Worm (Caenorhabditis elegans) whole organism, L1 larva: ENCODE results near the gene B0228.9.

ENCODE experiments used
- Y116A8C.19 ChIP-seq: sonication (generic microtip); optimal IDR thresholded peaks from 2 replicates; lab custom pipeline; 2016; ENCODE audit warnings: missing compliant biosample characterization, missing genetic modification characterization, borderline replicate concordance
- ama-1 ChIP-seq: fragments of 150-350 bp; optimal IDR thresholded peaks from 2 replicates; lab custom pipeline; 2014
- egl-13 ChIP-seq: sonication (generic microtip); optimal IDR thresholded peaks from 2 replicates; lab custom pipeline; 2016; ENCODE audit warnings: missing genotype, missing genetic modification reagents, missing genetic modification characterization, missing compliant biosample characterization
- lin-15B ChIP-seq: fragments of 150-350 bp; sonication (generic microtip); optimal IDR thresholded peaks from 3 replicates; lab custom pipeline; 2014; ENCODE audit warnings: missing biosample characterization, missing genetic modification characterization
- lin-39 ChIP-seq: fragments of 150-350 bp; optimal IDR thresholded peaks from 2 replicates; lab custom pipeline; 2014; ENCODE audit warnings: missing biosample characterization, missing genetic modification reagents, missing genetic modification characterization
- mdl-1 ChIP-seq, 2 experiments: fragments of 150-350 bp; optimal IDR thresholded peaks; 2 replicates each; lab custom pipeline; 2014 to 2017; ENCODE audit warnings: missing biosample characterization in 2 of 2, missing genetic modification characterization in 2 of 2, inconsistent platforms in 1 of 2
- mep-1 ChIP-seq: fragments of 150-350 bp; optimal IDR thresholded peaks from 2 replicates; lab custom pipeline; 2014; ENCODE audit warnings: missing biosample characterization, missing genetic modification characterization
- nhr-12 ChIP-seq: sonication (generic microtip); optimal IDR thresholded peaks from 2 replicates; lab custom pipeline; 2017; ENCODE audit warnings: missing biosample characterization, missing genetic modification characterization
- nhr-76 ChIP-seq: sonication (generic microtip); optimal IDR thresholded peaks from 2 replicates; lab custom pipeline; 2017; ENCODE audit warnings: missing biosample characterization, missing genetic modification characterization
- nhr-90 ChIP-seq: sonication (generic microtip); optimal IDR thresholded peaks from 2 replicates; lab custom pipeline; 2016; ENCODE audit warnings: mild to moderate bottlenecking, missing genetic modification characterization, missing compliant biosample characterization; ENCODE audit not compliant: poor library complexity
- snpc-4 ChIP-seq: fragments of 150-350 bp; optimal IDR thresholded peaks from 2 replicates; lab custom pipeline; 2014; ENCODE audit warnings: missing biosample characterization, missing genetic modification characterization
- unc-130 ChIP-seq: fragments of 150-350 bp; optimal IDR thresholded peaks from 2 replicates; lab custom pipeline; 2017; ENCODE audit warnings: missing biosample characterization, missing genetic modification characterization, inconsistent platforms
- unc-62 ChIP-seq: fragments of 150-350 bp; optimal IDR thresholded peaks from 2 replicates; lab custom pipeline; 2014; ENCODE audit warnings: missing biosample characterization, missing genetic modification reagents, missing genetic modification characterization

DNA sequence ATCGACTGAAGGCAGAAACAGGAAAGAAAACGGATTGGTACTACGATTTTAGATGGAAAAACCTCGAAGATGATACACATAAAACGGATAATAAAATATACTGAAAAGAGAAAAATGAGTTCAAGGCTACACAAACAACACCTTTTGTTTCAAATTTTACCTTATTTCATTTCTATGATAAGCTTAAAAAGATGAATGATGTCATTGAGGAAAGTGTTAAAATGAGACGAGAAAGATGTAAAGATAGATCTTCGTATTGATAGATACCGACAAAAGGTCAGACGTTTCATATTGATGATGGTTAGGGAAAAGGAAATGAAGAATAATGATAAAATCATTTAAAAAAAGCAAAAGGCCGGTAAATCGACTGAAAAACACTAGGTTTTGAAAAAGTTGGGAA is 26.1 kb upstream of the B0228.9 start:
- no peak for TF ChIP-seq lin-39 (tag; lab: Kevin White, UChicago)
- no peak for TF ChIP-seq ama-1 (lab: Kevin White, UChicago)
- no peak for TF ChIP-seq mdl-1 (tag; optimal IDR thresholded peaks at IDR 0.05; lab: Kevin White, UChicago)
- no peak for TF ChIP-seq nhr-90 (tag; lab: Kevin White, UChicago)
- no peak for TF ChIP-seq mep-1 (tag; lab: Kevin White, UChicago)
- no peak for TF ChIP-seq unc-130
- TF ChIP-seq unc-62 (GFP tag; lab: Kevin White, UChicago), result no peak
- TF ChIP-seq egl-13 (tag; lab: Kevin White, UChicago), result no peak
- TF ChIP-seq nhr-12 (tag; lab: Kevin White, UChicago), result no peak
- no peak for TF ChIP-seq lin-15B (tag; lab: Kevin White, UChicago)
- no peak for TF ChIP-seq nhr-76
- TF ChIP-seq snpc-4 (tag; lab: Kevin White, UChicago), result no peak
- no peak for TF ChIP-seq Y116A8C.19 (tag; lab: Kevin White, UChicago)
